Fruit fly (Drosophila melanogaster): ENCODE results near the gene CG43680.

- TF ChIP-seq CTCF (optimal IDR thresholded peaks at IDR 0.05) (no peak), CG8478 (optimal IDR thresholded peaks at IDR 0.05) (no peak)
Measured at dm6 chr3L:15010601-15011000, 42.5 kb downstream of the CG43680 start.

Measured in S2 (cell line).